Fruit fly (Drosophila melanogaster) whole organism, embryonic: Measurements from ENCODE around the gene Nazo.

Source experiments
- Awh ChIP-seq: fragments of 200-800 bp; sonication (Bioruptor generic); IDR thresholded peaks from 2 replicates; pipeline ENCODE4, ENCODE4 v1.3.6; 2022; ENCODE audit warnings: missing biosample characterization, missing genetic modification characterization
- Bteb2 ChIP-seq: fragments of 200-800 bp; sonication (Bioruptor generic); optimal IDR thresholded peaks from 2 replicates; lab custom pipeline; 2016; ENCODE audit warnings: missing biosample characterization, missing genetic modification characterization
- CG10654 ChIP-seq: fragments of 200-800 bp; sonication (Bioruptor generic); optimal IDR thresholded peaks from 2 replicates; lab custom pipeline; 2016; ENCODE audit warnings: missing biosample characterization, missing genetic modification characterization
- CG11247 ChIP-seq: fragments of 200-800 bp; sonication (Bioruptor generic); IDR thresholded peaks from 2 replicates; pipeline ENCODE4 v1.3.6; 2022; ENCODE audit warnings: missing biosample characterization, missing genetic modification characterization
- CG12236 ChIP-seq: fragments of 200-800 bp; sonication (Bioruptor generic); optimal IDR thresholded peaks from 2 replicates; lab custom pipeline; 2016; ENCODE audit warnings: missing biosample characterization, missing genetic modification characterization
- CG1647 ChIP-seq: fragments of 200-800 bp; sonication (Bioruptor generic); optimal IDR thresholded peaks from 3 replicates; lab custom pipeline; 2016; ENCODE audit warnings: missing biosample characterization, missing genetic modification characterization
- CG2116 ChIP-seq: fragments of 200-800 bp; sonication (Bioruptor generic); optimal IDR thresholded peaks from 3 replicates; lab custom pipeline; 2018; ENCODE audit warnings: missing biosample characterization, mild to moderate bottlenecking, missing genetic modification characterization
- CG30020 ChIP-seq: fragments of 200-800 bp; optimal IDR thresholded peaks from 2 replicates; lab custom pipeline; 2019; ENCODE audit warnings: missing biosample characterization, mild to moderate bottlenecking, missing genetic modification characterization, moderate library complexity
- CG4404 ChIP-seq: fragments of 200-800 bp; sonication (Bioruptor generic); IDR thresholded peaks from 2 replicates; pipeline ENCODE4 v1.3.6; 2022; ENCODE audit warnings: missing biosample characterization, missing genetic modification characterization
- CG6689 ChIP-seq: fragments of 200-800 bp; sonication (Bioruptor generic); IDR thresholded peaks from 2 replicates; pipeline ENCODE4 v1.3.6; 2022; ENCODE audit warnings: missing biosample characterization, missing genetic modification characterization
- CG6813 ChIP-seq: fragments of 200-800 bp; sonication (Bioruptor generic); optimal IDR thresholded peaks from 2 replicates; lab custom pipeline; 2017; ENCODE audit warnings: missing biosample characterization, missing genetic modification characterization, mild to moderate bottlenecking, moderate library complexity, missing genetic modification reagents
- CG8290 ChIP-seq, 3 experiments: fragments of 200-800 bp; sonication (Bioruptor generic); optimal IDR thresholded peaks; 2 replicates each; lab custom pipeline; 2016 to 2019; ENCODE audit warnings: missing biosample characterization in 3 of 3, missing genetic modification characterization in 3 of 3, mild to moderate bottlenecking in 2 of 3, moderate library complexity in 1 of 3
- CG8359 ChIP-seq: fragments of 200-800 bp; sonication (Bioruptor generic); optimal IDR thresholded peaks from 2 replicates; lab custom pipeline; 2017; ENCODE audit warnings: missing biosample characterization, mild to moderate bottlenecking, missing genetic modification characterization, borderline replicate concordance
- CG9727 ChIP-seq: fragments of 200-800 bp; sonication (Bioruptor generic); optimal IDR thresholded peaks from 3 replicates; lab custom pipeline; 2017; ENCODE audit warnings: missing biosample characterization, mild to moderate bottlenecking, missing genetic modification characterization
- Camta ChIP-seq: fragments of 200-800 bp; sonication (Bioruptor generic); optimal IDR thresholded peaks from 2 replicates; lab custom pipeline; 2016; ENCODE audit warnings: missing biosample characterization, missing genetic modification characterization
- CoRest ChIP-seq: fragments of 200-800 bp; sonication (Bioruptor generic); optimal IDR thresholded peaks from 3 replicates; lab custom pipeline; 2018; ENCODE audit warnings: missing biosample characterization, mild to moderate bottlenecking, missing genetic modification characterization, moderate library complexity
- D19A ChIP-seq: fragments of 200-800 bp; optimal IDR thresholded peaks from 3 replicates; lab custom pipeline; 2019; ENCODE audit warnings: missing biosample characterization, mild to moderate bottlenecking, missing genetic modification characterization, moderate library complexity
- Eip74EF ChIP-seq, 2 experiments: fragments of 200-800 bp in 1 of 2; fragments of >200 bp in 1 of 2; sonication (Bioruptor generic) in 1 of 2; optimal IDR thresholded peaks; 2 replicates each; lab custom pipeline; 2017 to 2019; ENCODE audit warnings: missing biosample characterization in 2 of 2, missing genetic modification characterization in 2 of 2, mild to moderate bottlenecking in 1 of 2, moderate library complexity in 1 of 2
- Gug ChIP-seq: fragments of 200-800 bp; sonication (Bioruptor generic); IDR thresholded peaks from 4 replicates; pipeline ENCODE4 v1.3.6; 2022; ENCODE audit warnings: missing biosample characterization, missing genetic modification characterization
- Hey ChIP-seq: fragments of 200-800 bp; sonication (Bioruptor generic); optimal IDR thresholded peaks from 3 replicates; lab custom pipeline; 2018; ENCODE audit warnings: missing biosample characterization, mild to moderate bottlenecking, missing genetic modification characterization
- Kr ChIP-seq: fragments of 200-800 bp; sonication (Bioruptor generic); optimal IDR thresholded peaks from 2 replicates; lab custom pipeline; 2017; ENCODE audit warnings: missing biosample characterization, mild to moderate bottlenecking, missing genetic modification characterization
- NC2β ChIP-seq: fragments of 200-800 bp; sonication (Bioruptor generic); optimal IDR thresholded peaks from 2 replicates; lab custom pipeline; 2016; ENCODE audit warnings: missing biosample characterization, missing genetic modification characterization
- Sox100B ChIP-seq: fragments of 200-800 bp; sonication (Bioruptor generic); optimal IDR thresholded peaks from 3 replicates; lab custom pipeline; 2018; ENCODE audit warnings: missing biosample characterization, mild to moderate bottlenecking, missing genetic modification characterization
- Taf1 ChIP-seq: fragments of 200-800 bp; sonication (Bioruptor generic); IDR thresholded peaks from 2 replicates; pipeline ENCODE4 v1.3.6; 2022; ENCODE audit warnings: missing biosample characterization, missing genetic modification characterization
- Trl ChIP-seq, 3 experiments: fragments of >200 bp in 2 of 3; fragments of 200-800 bp in 1 of 3; sonication (Bioruptor generic) in 1 of 3; optimal IDR thresholded peaks; 2 replicates in 1 of 3; 3 replicates in 2 of 3; lab custom pipeline; 2016 to 2017; ENCODE audit warnings: missing biosample characterization in 1 of 3, missing genetic modification characterization in 1 of 3
- ab ChIP-seq: fragments of 200-800 bp; sonication (Bioruptor generic); optimal IDR thresholded peaks from 2 replicates; lab custom pipeline; 2016; ENCODE audit warnings: missing biosample characterization, missing genetic modification characterization
- aop ChIP-seq: fragments of 200-800 bp; sonication (Bioruptor generic); IDR thresholded peaks from 2 replicates; pipeline ENCODE4 v1.3.6; 2022; ENCODE audit warnings: missing biosample characterization, missing genetic modification characterization
- bab2 ChIP-seq: fragments of 200-800 bp; sonication (Bioruptor generic); optimal IDR thresholded peaks from 2 replicates; lab custom pipeline; 2016; ENCODE audit warnings: missing biosample characterization, missing genetic modification characterization
- bbx ChIP-seq: fragments of 200-800 bp; sonication (Bioruptor generic); IDR thresholded peaks from 2 replicates; pipeline ENCODE4 v1.3.6; 2022; ENCODE audit warnings: missing biosample characterization, missing genetic modification characterization; ENCODE audit not compliant: partially characterized antibody
- bowl ChIP-seq: fragments of 200-800 bp; sonication (Bioruptor generic); IDR thresholded peaks from 2 replicates; pipeline ENCODE4 v1.3.6; 2022; ENCODE audit warnings: missing biosample characterization, missing genetic modification characterization
- cg ChIP-seq: fragments of 200-800 bp; sonication (Bioruptor generic); optimal IDR thresholded peaks from 3 replicates; lab custom pipeline; 2019; ENCODE audit warnings: missing biosample characterization, mild to moderate bottlenecking, missing genetic modification characterization, moderate library complexity
- corto ChIP-seq: fragments of 200-800 bp; sonication (Bioruptor generic); optimal IDR thresholded peaks from 2 replicates; lab custom pipeline; 2016; ENCODE audit warnings: missing biosample characterization, mild to moderate bottlenecking, missing genetic modification characterization, moderate library complexity
- crc ChIP-seq: fragments of 200-800 bp; sonication (Bioruptor generic); optimal IDR thresholded peaks from 2 replicates; lab custom pipeline; 2016; ENCODE audit warnings: missing biosample characterization, missing genetic modification characterization
- cwo ChIP-seq: fragments of 200-800 bp; sonication (Bioruptor generic); optimal IDR thresholded peaks from 3 replicates; lab custom pipeline; 2017; ENCODE audit warnings: missing biosample characterization, missing genetic modification characterization, mild to moderate bottlenecking, moderate library complexity, missing genetic modification reagents
- dpn ChIP-seq, 2 experiments: fragments of 200-800 bp; sonication (Bioruptor generic); optimal IDR thresholded peaks; 3 replicates each; lab custom pipeline; 2016; ENCODE audit warnings: missing biosample characterization in 2 of 2, missing genetic modification characterization in 2 of 2
- emc ChIP-seq: fragments of 200-800 bp; sonication (Bioruptor generic); optimal IDR thresholded peaks from 2 replicates; lab custom pipeline; 2016; ENCODE audit warnings: missing biosample characterization, missing genetic modification characterization
- fu2 ChIP-seq: fragments of 200-800 bp; sonication (Bioruptor generic); optimal IDR thresholded peaks from 2 replicates; lab custom pipeline; 2016; ENCODE audit warnings: missing biosample characterization, missing genetic modification characterization
- gcm2 ChIP-seq: fragments of 200-800 bp; sonication (Bioruptor generic); optimal IDR thresholded peaks from 2 replicates; lab custom pipeline; 2016; ENCODE audit warnings: missing biosample characterization, missing genetic modification characterization
- hth ChIP-seq: fragments of >200 bp; optimal IDR thresholded peaks from 2 replicates; lab custom pipeline; 2017; ENCODE audit warnings: inconsistent platforms
- kni ChIP-seq: fragments of 200-800 bp; sonication (Bioruptor generic); optimal IDR thresholded peaks from 3 replicates; lab custom pipeline; 2017; ENCODE audit warnings: mild to moderate bottlenecking, missing biosample characterization, missing genetic modification reagents, missing genetic modification characterization
- lbe ChIP-seq: fragments of 200-800 bp; sonication (Bioruptor generic); optimal IDR thresholded peaks from 2 replicates; lab custom pipeline; 2016; ENCODE audit warnings: missing biosample characterization, mild to moderate bottlenecking, missing genetic modification characterization
- nau ChIP-seq: fragments of 200-800 bp; sonication (Bioruptor generic); optimal IDR thresholded peaks from 3 replicates; lab custom pipeline; 2017; ENCODE audit warnings: missing biosample characterization, mild to moderate bottlenecking, missing genetic modification characterization, missing genetic modification reagents
- nerfin-1 ChIP-seq: fragments of 200-800 bp; sonication (Bioruptor generic); optimal IDR thresholded peaks from 3 replicates; lab custom pipeline; 2019; ENCODE audit warnings: missing biosample characterization, mild to moderate bottlenecking, missing genetic modification characterization, moderate library complexity
- onecut ChIP-seq: fragments of 200-800 bp; sonication (Bioruptor generic); IDR thresholded peaks from 2 replicates; pipeline ENCODE4 v1.3.6; 2022; ENCODE audit warnings: missing biosample characterization, missing genetic modification characterization
- pb ChIP-seq: fragments of 200-800 bp; sonication (Bioruptor generic); optimal IDR thresholded peaks from 3 replicates; lab custom pipeline; 2016; ENCODE audit warnings: missing biosample characterization, missing genetic modification characterization
- pros ChIP-seq: fragments of 200-800 bp; sonication (Bioruptor generic); optimal IDR thresholded peaks from 3 replicates; lab custom pipeline; 2019; ENCODE audit warnings: missing biosample characterization, mild to moderate bottlenecking, missing genetic modification characterization, moderate library complexity
- row ChIP-seq: fragments of 200-800 bp; sonication (Bioruptor generic); IDR thresholded peaks from 3 replicates; pipeline ENCODE4 v1.3.6; 2022; ENCODE audit warnings: missing biosample characterization, missing genetic modification characterization
- seq ChIP-seq: fragments of 200-800 bp; sonication (Bioruptor generic); IDR thresholded peaks from 2 replicates; pipeline ENCODE4 v1.3.6; 2022; ENCODE audit warnings: missing biosample characterization, missing genetic modification characterization
- slbo ChIP-seq: fragments of 200-800 bp; sonication (Bioruptor generic); IDR thresholded peaks from 2 replicates; pipeline ENCODE4 v1.3.6; 2022; ENCODE audit warnings: missing biosample characterization, missing genetic modification characterization
- twi ChIP-seq: fragments of 200-800 bp; optimal IDR thresholded peaks from 2 replicates; lab custom pipeline; 2019; ENCODE audit warnings: missing biosample characterization, mild to moderate bottlenecking, missing genetic modification characterization, moderate library complexity
- wdn ChIP-seq: fragments of 200-800 bp; sonication (Bioruptor generic); IDR thresholded peaks from 2 replicates; pipeline ENCODE4 v1.3.6; 2022; ENCODE audit warnings: missing biosample characterization, missing genetic modification characterization

Gene Nazo

dm6 chr3R:8256040-8256439, 31.6 kb upstream of the Nazo start (continued):
- TF ChIP-seq CoRest (peak; percentile 43), CG2116 (GFP tag; lab: Kevin White, UChicago) (no peak), Bteb2 (GFP tag; lab: Kevin White, UChicago) (peak; percentile 11), crc (GFP tag; lab: Kevin White, UChicago) (no peak), dpn (GFP tag; optimal IDR thresholded peaks at IDR 0.05; lab: Kevin White, UChicago) (no peak), CG8290 (GFP tag; optimal IDR thresholded peaks at IDR 0.05; lab: Kevin White, UChicago) (no peak), CG8290 (tag; optimal IDR thresholded peaks at IDR 0.05; lab: Kevin White, UChicago) (peak in 1 of 2 experiments; percentile 13), Awh (GFP tag; lab: Robert Waterston, UW) (no peak), seq (GFP tag; lab: Robert Waterston, UW) (no peak), CG6689 (GFP tag; lab: Robert Waterston, UW) (no peak), bab2 (GFP tag; lab: Kevin White, UChicago) (no peak), aop (GFP tag; lab: Robert Waterston, UW) (no peak), cwo (GFP tag; lab: Kevin White, UChicago) (peak; percentile 41), CG30020 (tag; lab: Kevin White, UChicago) (no peak), CG11247 (no peak), CG1647 (GFP tag; lab: Kevin White, UChicago) (no peak), Eip74EF (GFP tag; optimal IDR thresholded peaks at IDR 0.05; lab: Kevin White, UChicago) (no peak), D19A (no peak), kni (GFP tag; lab: Kevin White, UChicago) (no peak), CG10654 (GFP tag; lab: Kevin White, UChicago) (no peak), bbx (no peak), slbo (GFP tag; lab: Robert Waterston, UW) (no peak), Gug (GFP tag; lab: Robert Waterston, UW) (no peak), CG9727 (GFP tag; lab: Kevin White, UChicago) (peak; percentile 23), gcm2 (no peak), emc (no peak), Trl (optimal IDR thresholded peaks at IDR 0.05; lab: Kevin White, UChicago) (no peak), Trl (GFP tag; optimal IDR thresholded peaks at IDR 0.05; lab: Kevin White, UChicago) (no peak), twi (tag; lab: Kevin White, UChicago) (no peak), lbe (GFP tag; lab: Kevin White, UChicago) (no peak), hth (lab: Kevin White, UChicago) (no peak), nerfin-1 (tag; lab: Kevin White, UChicago) (no peak), Kr (no peak), NC2β (GFP tag; lab: Kevin White, UChicago) (no peak), Taf1 (GFP tag; lab: Robert Waterston, UW) (no peak), pb (GFP tag; lab: Kevin White, UChicago) (no peak), Sox100B (GFP tag; lab: Kevin White, UChicago) (no peak), onecut (GFP tag; lab: Robert Waterston, UW) (no peak), CG12236 (GFP tag; lab: Kevin White, UChicago) (no peak), CG6813 (GFP tag; lab: Kevin White, UChicago) (peak; percentile 10), nau (GFP tag; lab: Kevin White, UChicago) (no peak), ab (GFP tag; lab: Kevin White, UChicago) (no peak), Camta (no peak), CG4404 (GFP tag; lab: Robert Waterston, UW) (0 out of 2 replicates have a peak, but pooled peaks have one; percentile 17), wdn (GFP tag; lab: Robert Waterston, UW) (no peak), CG8359 (GFP tag; lab: Kevin White, UChicago) (no peak), corto (GFP tag; lab: Kevin White, UChicago) (no peak), pros (GFP tag; lab: Kevin White, UChicago) (no peak), bowl (no peak), Hey (no peak), fu2 (GFP tag; lab: Kevin White, UChicago) (no peak), row (GFP tag; lab: Robert Waterston, UW) (peak; percentile 37; the same call in 2 of the 3 replicates), cg (no peak)
